Worm (Caenorhabditis elegans) whole organism, midembryonic: Measurements from ENCODE around the gene snf-9.

Experiments
- T22C8.4 ChIP-seq: fragments of 200-800 bp; sonication (Bioruptor generic); IDR thresholded peaks from 2 replicates; pipeline ENCODE4 v1.3.6; 2022; ENCODE audit warnings: missing genetic modification characterization, missing compliant biosample characterization
- cog-1 ChIP-seq: sonication (generic microtip); optimal IDR thresholded peaks from 2 replicates; lab custom pipeline; 2016; ENCODE audit warnings: missing genetic modification characterization, missing compliant biosample characterization
- flt-1 ChIP-seq: fragments of 200-800 bp; sonication (Bioruptor generic); IDR thresholded peaks from 2 replicates; pipeline ENCODE4 v1.3.6; 2022; ENCODE audit warnings: missing genetic modification characterization, missing compliant biosample characterization
- klf-2 ChIP-seq: fragments of 200-800 bp; sonication (Bioruptor generic); conservative IDR thresholded peaks from 2 replicates; pipeline ENCODE4 v1.3.6; 2022; ENCODE audit warnings: missing genetic modification reagents, missing genetic modification characterization, missing compliant biosample characterization
- med-1 ChIP-seq: sonication (generic microtip); optimal IDR thresholded peaks from 2 replicates; lab custom pipeline; 2017; ENCODE audit warnings: missing genetic modification characterization, mild to moderate bottlenecking, missing compliant biosample characterization, antibody characterized with exemption, missing genetic modification reagents; ENCODE audit not compliant: insufficient read depth
- ref-1 ChIP-seq: fragments of 200-800 bp; sonication (Bioruptor generic); conservative IDR thresholded peaks from 2 replicates; pipeline ENCODE4 v1.3.6; 2022; ENCODE audit warnings: missing genetic modification reagents, missing genetic modification characterization, missing compliant biosample characterization
- tab-1 ChIP-seq: fragments of 200-800 bp; sonication (Bioruptor generic); IDR thresholded peaks from 2 replicates; pipeline ENCODE4 v1.3.6; 2022; ENCODE audit warnings: missing genetic modification characterization, missing compliant biosample characterization
- ztf-23 ChIP-seq: fragments of 200-800 bp; sonication (Bioruptor generic); IDR thresholded peaks from 2 replicates; pipeline ENCODE4 v1.3.6; 2022; ENCODE audit warnings: missing genetic modification reagents, missing genetic modification characterization, missing compliant biosample characterization
- ztf-29 ChIP-seq: fragments of 200-800 bp; sonication (Bioruptor generic); IDR thresholded peaks from 2 replicates; pipeline ENCODE4 v1.3.6; 2022; ENCODE audit warnings: missing genetic modification reagents, missing genetic modification characterization, missing compliant biosample characterization

Gene snf-9

ce11 chrIV:17278861-17279591, 32.9 kb upstream of the snf-9 start, which contains the start of gene hsp-1:
Gene hsp-1 (plus strand): TSS chrIV:17278959.
- TF ChIP-seq tab-1 (GFP tag; lab: Robert Waterston, UW) (peak; percentile 35; the same call in 1 of the 2 replicates), ztf-29 (no peak)

ce11 chrIV:17279592-17280440, 32.1 kb upstream of the snf-9 start:
- TF ChIP-seq T22C8.4 (GFP tag; lab: Robert Waterston, UW) (no peak), ztf-23 (GFP tag; lab: Robert Waterston, UW) (no peak), flt-1 (GFP tag; lab: Robert Waterston, UW) (no peak), med-1 (GFP tag; lab: Kevin White, UChicago) (no peak), tab-1 (GFP tag; lab: Robert Waterston, UW) (no peak), cog-1 (no peak), klf-2 (GFP tag; lab: Robert Waterston, UW) (no peak), ztf-29 (no peak), ref-1 (GFP tag; lab: Robert Waterston, UW) (no peak)

- TF ChIP-seq klf-2 (GFP tag; lab: Robert Waterston, UW) (no peak), tab-1 (GFP tag; lab: Robert Waterston, UW) (no peak), T22C8.4 (GFP tag; lab: Robert Waterston, UW) (no peak), med-1 (GFP tag; lab: Kevin White, UChicago) (no peak), ref-1 (GFP tag; lab: Robert Waterston, UW) (no peak), cog-1 (no peak), flt-1 (GFP tag; lab: Robert Waterston, UW) (no peak), ztf-29 (no peak), ztf-23 (GFP tag; lab: Robert Waterston, UW) (no peak)
These were observed 31.5 kb upstream of the snf-9 start for ce11 chrIV:17280441-17280939.

ce11 chrIV:17281060-17282021, 30.6 kb upstream of the snf-9 start:
- TF ChIP-seq T22C8.4 (GFP tag; lab: Robert Waterston, UW) (no peak), med-1 (GFP tag; lab: Kevin White, UChicago) (no peak)

ce11 chrIV:17284099-17284498, 27.8 kb upstream of the snf-9 start, which contains the start of gene nra-1:
Gene nra-1 (minus strand): TSS chrIV:17284199.
- TF ChIP-seq ref-1 (GFP tag; lab: Robert Waterston, UW) = no peak
- no peak for TF ChIP-seq flt-1 (GFP tag; lab: Robert Waterston, UW)
- TF ChIP-seq med-1 (GFP tag; lab: Kevin White, UChicago) = no peak
- no peak for TF ChIP-seq cog-1
- TF ChIP-seq T22C8.4 (GFP tag; lab: Robert Waterston, UW) = no peak
- TF ChIP-seq ztf-29 = no peak
- TF ChIP-seq klf-2 (GFP tag; lab: Robert Waterston, UW) = no peak
- no peak for TF ChIP-seq ztf-23 (GFP tag; lab: Robert Waterston, UW)
- no peak for TF ChIP-seq tab-1 (GFP tag; lab: Robert Waterston, UW)

ce11 chrIV:17285263-17285662, 26.7 kb upstream of the snf-9 start:
- no peak for TF ChIP-seq klf-2 (GFP tag; lab: Robert Waterston, UW)
- TF ChIP-seq flt-1 (GFP tag; lab: Robert Waterston, UW) = no peak
- no peak for TF ChIP-seq ztf-23 (GFP tag; lab: Robert Waterston, UW)
- no peak for TF ChIP-seq tab-1 (GFP tag; lab: Robert Waterston, UW)
- TF ChIP-seq cog-1 = no peak
- TF ChIP-seq T22C8.4 (GFP tag; lab: Robert Waterston, UW) = no peak
- TF ChIP-seq med-1 (GFP tag; lab: Kevin White, UChicago) = no peak
- no peak for TF ChIP-seq ref-1 (GFP tag; lab: Robert Waterston, UW)
- TF ChIP-seq ztf-29 = no peak

- TF ChIP-seq cog-1 = no peak
- TF ChIP-seq flt-1 (GFP tag; lab: Robert Waterston, UW) = no peak
- no peak for TF ChIP-seq T22C8.4 (GFP tag; lab: Robert Waterston, UW)
- TF ChIP-seq med-1 (GFP tag; lab: Kevin White, UChicago) = no peak
- no peak for TF ChIP-seq ztf-29
- TF ChIP-seq ztf-23 (GFP tag; lab: Robert Waterston, UW) = no peak
- TF ChIP-seq ref-1 (GFP tag; lab: Robert Waterston, UW) = no peak
- TF ChIP-seq klf-2 (GFP tag; lab: Robert Waterston, UW) = no peak
- no peak for TF ChIP-seq tab-1 (GFP tag; lab: Robert Waterston, UW)
These were observed 23.9 kb upstream of the snf-9 start, which contains the start of gene zipt-7.1 for ce11 chrIV:17287908-17288675. Gene zipt-7.1 (minus strand): TSS chrIV:17288139.
